Fruit fly (Drosophila melanogaster): ENCODE measurements around the gene Wdr82.

Gene Wdr82

dm6 chr2L:8334705-8335104 lies 39.6 kb upstream of the Wdr82 start (continued):
- TF ChIP-seq CG6254 (GFP tag; optimal IDR thresholded peaks at IDR 0.05) (no peak), rib (GFP tag; IDR thresholded peaks at IDR 0.05) (no peak), CG42726 (GFP tag; IDR thresholded peaks at IDR 0.05; ENCODE audit: partially characterized antibody) (peak; percentile 63; the same call in 1 of the 2 replicates), CG16813 (GFP tag; IDR thresholded peaks at IDR 0.05; ENCODE audit: partially characterized antibody) (no peak), tio (GFP tag; optimal IDR thresholded peaks at IDR 0.05) (no peak), repo (GFP tag; optimal IDR thresholded peaks at IDR 0.05) (peak; percentile 8), CG2678 (tag; optimal IDR thresholded peaks at IDR 0.05) (no peak), sob (GFP tag; IDR thresholded peaks at IDR 0.05) (0 out of 2 replicates have a peak, but pooled peaks have one; percentile 28), pros (GFP tag; optimal IDR thresholded peaks at IDR 0.05) (no peak), slp2 (GFP tag; optimal IDR thresholded peaks at IDR 0.05) (no peak), az2 (GFP tag; optimal IDR thresholded peaks at IDR 0.05) (no peak), CG9932 (GFP tag; IDR thresholded peaks at IDR 0.05) (no peak; the same call in 1 of the 2 replicates), CG3065 (GFP tag; optimal IDR thresholded peaks at IDR 0.05) (no peak), ara (GFP tag; IDR thresholded peaks at IDR 0.05) (peak; percentile 14; the same call in 1 of the 2 replicates), ase (GFP tag; IDR thresholded peaks at IDR 0.05) (no peak), CG17829 (tag; optimal IDR thresholded peaks at IDR 0.05) (no peak), NC2α (GFP tag; optimal IDR thresholded peaks at IDR 0.05) (no peak), gcm2 (GFP tag; optimal IDR thresholded peaks at IDR 0.05) (no peak), Med (GFP tag) (peak; percentile 70), stc (GFP tag; IDR thresholded peaks at IDR 0.05) (0 out of 2 replicates have a peak, but pooled peaks have one; percentile 15), usp (GFP tag; optimal IDR thresholded peaks at IDR 0.05) (no peak), CG12299 (tag; optimal IDR thresholded peaks at IDR 0.05) (no peak), YL-1 (GFP tag; optimal IDR thresholded peaks at IDR 0.05) (no peak), CG13287 (GFP tag; IDR thresholded peaks at IDR 0.05; ENCODE audit: partially characterized antibody) (peak; percentile 30; the same call in 1 of the 2 replicates), CG6175 (GFP tag; IDR thresholded peaks at IDR 0.05) (peak; percentile 85; the same call in 2 of the 3 replicates), Sox100B (GFP tag; optimal IDR thresholded peaks at IDR 0.05) (no peak), Sox102F (GFP tag; optimal IDR thresholded peaks at IDR 0.05) (no peak), CG10366 (GFP tag; IDR thresholded peaks at IDR 0.05) (peak; percentile 20; the same call in 1 of the 2 replicates), psq (GFP tag; optimal IDR thresholded peaks at IDR 0.05) (no peak), CG43689 (GFP tag; IDR thresholded peaks at IDR 0.05) (no peak), CG4854 (GFP tag; optimal IDR thresholded peaks at IDR 0.05) (no peak), tna (GFP tag; IDR thresholded peaks at IDR 0.05; ENCODE audit: partially characterized antibody) (no peak), HLHmδ (GFP tag; optimal IDR thresholded peaks at IDR 0.05) (no peak), sisA (GFP tag; IDR thresholded peaks at IDR 0.05) (no peak), lov (optimal IDR thresholded peaks at IDR 0.05) (no peak), lov (GFP tag; IDR thresholded peaks at IDR 0.05) (peak; percentile 66; the same call in 1 of the 3 replicates), Sry-β (GFP tag; optimal IDR thresholded peaks at IDR 0.05) (no peak), chm (GFP tag; IDR thresholded peaks at IDR 0.05) (no peak), Ravus (GFP tag; IDR thresholded peaks at IDR 0.05) (no peak), CG6272 (GFP tag; IDR thresholded peaks at IDR 0.05) (0 out of 2 replicates have a peak, but pooled peaks have one; percentile 25), dati (GFP tag; IDR thresholded peaks at IDR 0.05) (no peak), CG3995 (GFP tag; optimal IDR thresholded peaks at IDR 0.05) (peak; percentile 44), eve (GFP tag; optimal IDR thresholded peaks at IDR 0.05) (no peak), ATbp (GFP tag; optimal IDR thresholded peaks at IDR 0.05) (no peak), CG10654 (GFP tag; optimal IDR thresholded peaks at IDR 0.05) (no peak), fd96Cb (tag; optimal IDR thresholded peaks at IDR 0.05) (no peak), CG6654 (GFP tag; optimal IDR thresholded peaks at IDR 0.05) (no peak), nom (GFP tag; optimal IDR thresholded peaks at IDR 0.05) (no peak), ranshi (GFP tag; IDR thresholded peaks at IDR 0.05) (no peak), Oli (tag; optimal IDR thresholded peaks at IDR 0.05) (no peak)

All from whole organism, embryonic.